In the genomic region with DNA sequence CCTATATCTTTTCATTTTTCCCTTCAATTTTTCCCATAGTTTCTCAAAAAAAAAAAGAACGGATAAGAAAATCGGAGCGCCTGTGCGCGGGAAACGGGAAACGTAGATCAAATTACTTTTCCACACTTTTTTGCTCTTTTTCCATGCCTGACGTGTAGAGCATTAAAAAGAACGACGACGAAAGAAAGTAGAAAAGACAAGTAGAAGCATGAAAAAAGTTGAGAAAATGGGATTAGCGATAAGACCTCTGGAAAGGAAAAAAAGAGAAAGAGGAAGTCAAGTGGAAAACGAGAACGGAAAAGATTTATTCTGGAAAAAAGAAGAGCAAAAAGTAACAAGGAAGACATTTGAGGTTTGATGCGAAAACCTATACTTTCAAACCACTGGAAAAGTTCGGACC, we compare ENCODE assay signal across 5 worm cellular contexts.
TF ChIP-seq lines count a peak whose summit lies in the region.

No protein-coding gene starts in this region.

TF ChIP-seq in whole organism, L1 larva, 84 proteins besides CTCF, POLR2A, EP300 and RAD21:
- TF ChIP-seq efl-1 (optimal IDR thresholded peaks at IDR 0.05; lab: Kevin White, UChicago) (no peak), efl-1 (GFP tag; optimal IDR thresholded peaks at IDR 0.05 in 1 of 2; lab: Kevin White, UChicago) (no peak), unc-98 (GFP tag; IDR thresholded peaks at IDR 0.05; lab: Robert Waterston, UW) (no peak), fkh-10 (GFP tag; optimal IDR thresholded peaks at IDR 0.05; lab: Kevin White, UChicago) (peak; percentile 92), lin-14 (GFP tag; optimal IDR thresholded peaks at IDR 0.05; lab: Kevin White, UChicago) (peak; percentile 19), hpl-2 (GFP tag; optimal IDR thresholded peaks at IDR 0.05; lab: Kevin White, UChicago) (no peak)

TF ChIP-seq in whole organism, L2 larva, 48 proteins besides CTCF, POLR2A, EP300 and RAD21:
- TF ChIP-seq unc-55 (GFP tag; optimal IDR thresholded peaks at IDR 0.05; lab: Kevin White, UChicago) = peak; percentile 32
- no peak for TF ChIP-seq gmeb-1 (tag; optimal IDR thresholded peaks at IDR 0.05; lab: Kevin White, UChicago)
- TF ChIP-seq elt-3 (tag; optimal IDR thresholded peaks at IDR 0.05; lab: Kevin White, UChicago) = no peak
- TF ChIP-seq ztf-1 (GFP tag; conservative IDR thresholded peaks at IDR 0.05; lab: Robert Waterston, UW) = no peak
- no peak for TF ChIP-seq nhr-11 (tag; optimal IDR thresholded peaks at IDR 0.05; lab: Kevin White, UChicago)
- no peak for TF ChIP-seq alr-1 (tag; optimal IDR thresholded peaks at IDR 0.05; lab: Kevin White, UChicago)
- no peak for TF ChIP-seq aly-2 (tag; optimal IDR thresholded peaks at IDR 0.05; lab: Kevin White, UChicago)
- TF ChIP-seq ceh-82 (tag; optimal IDR thresholded peaks at IDR 0.05; lab: Kevin White, UChicago) = no peak
- TF ChIP-seq sma-9 (GFP tag; optimal IDR thresholded peaks at IDR 0.05; lab: Kevin White, UChicago) = no peak
- no peak for TF ChIP-seq sma-9 (tag; optimal IDR thresholded peaks at IDR 0.05; lab: Kevin White, UChicago)
- no peak for TF ChIP-seq R02D3.7 (tag; optimal IDR thresholded peaks at IDR 0.05; lab: Kevin White, UChicago)
- TF ChIP-seq sma-3 (GFP tag; optimal IDR thresholded peaks at IDR 0.05; lab: Kevin White, UChicago) = no peak
- no peak for TF ChIP-seq skn-1 (tag; optimal IDR thresholded peaks at IDR 0.05; lab: Kevin White, UChicago)
- no peak for TF ChIP-seq fos-1 (tag; optimal IDR thresholded peaks at IDR 0.05; lab: Kevin White, UChicago)
- no peak for TF ChIP-seq dmd-4 (tag; optimal IDR thresholded peaks at IDR 0.05; lab: Kevin White, UChicago)
- TF ChIP-seq lin-11 (tag; optimal IDR thresholded peaks at IDR 0.05; lab: Kevin White, UChicago) = no peak
- TF ChIP-seq elt-1 (tag; optimal IDR thresholded peaks at IDR 0.05; lab: Kevin White, UChicago) = no peak
- TF ChIP-seq lsy-2 (tag; optimal IDR thresholded peaks at IDR 0.05; lab: Kevin White, UChicago) = peak in 1 of 2 experiments; percentile 2
- no peak for TF ChIP-seq nhr-77 (tag; optimal IDR thresholded peaks at IDR 0.05; lab: Kevin White, UChicago)

TF ChIP-seq in whole organism, L3 larva, 47 proteins besides CTCF, POLR2A, EP300 and RAD21:
- TF ChIP-seq zag-1 (tag; optimal IDR thresholded peaks at IDR 0.05; lab: Kevin White, UChicago) = no peak
- TF ChIP-seq fkh-10 (GFP tag; optimal IDR thresholded peaks at IDR 0.05; lab: Kevin White, UChicago) = peak; percentile 90

TF ChIP-seq in whole organism, L4 larva, 104 proteins besides CTCF, POLR2A, EP300 and RAD21:
- TF ChIP-seq Y105C5A.15 (GFP tag; IDR thresholded peaks at IDR 0.05; lab: Robert Waterston, UW) (no peak), lin-13 (GFP tag; optimal IDR thresholded peaks at IDR 0.05; lab: Kevin White, UChicago) (no peak), madf-5 (GFP tag; IDR thresholded peaks at IDR 0.05; lab: Robert Waterston, UW) (no peak), ceh-32 (tag; optimal IDR thresholded peaks at IDR 0.05; lab: Kevin White, UChicago; ENCODE audit: poor library complexity) (no peak), ces-1 (GFP tag; optimal IDR thresholded peaks at IDR 0.05; lab: Kevin White, UChicago) (peak; percentile 64), fkh-10 (GFP tag; optimal IDR thresholded peaks at IDR 0.05; lab: Kevin White, UChicago) (peak; percentile 83), unc-130 (GFP tag; optimal IDR thresholded peaks at IDR 0.05; lab: Kevin White, UChicago) (no peak), lin-15B (tag; optimal IDR thresholded peaks at IDR 0.05; lab: Kevin White, UChicago) (no peak), mes-2 (tag; optimal IDR thresholded peaks at IDR 0.05; lab: Kevin White, UChicago; ENCODE audit: poor library complexity, severe bottlenecking) (no peak), ama-1 (optimal IDR thresholded peaks at IDR 0.05; lab: Kevin White, UChicago) (no peak), hlh-11 (tag; optimal IDR thresholded peaks at IDR 0.05; lab: Kevin White, UChicago) (no peak), R02D3.7 (tag; optimal IDR thresholded peaks at IDR 0.05; lab: Kevin White, UChicago) (no peak), dmd-9 (GFP tag; IDR thresholded peaks at IDR 0.05; lab: Robert Waterston, UW) (no peak), hif-1 (tag; optimal IDR thresholded peaks at IDR 0.05; lab: Kevin White, UChicago) (no peak), ceh-28 (tag; optimal IDR thresholded peaks at IDR 0.05; lab: Kevin White, UChicago) (no peak), lsy-2 (tag; optimal IDR thresholded peaks at IDR 0.05; lab: Kevin White, UChicago) (peak in 1 of 2 experiments; percentile 1), unc-39 (tag; optimal IDR thresholded peaks at IDR 0.05; lab: Kevin White, UChicago) (no peak), ctbp-1 (GFP tag; IDR thresholded peaks at IDR 0.05; lab: Robert Waterston, UW) (0 out of 2 replicates have a peak, but pooled peaks have one; percentile 20), pqm-1 (tag; optimal IDR thresholded peaks at IDR 0.05; lab: Kevin White, UChicago) (no peak)
TF ChIP-seq in whole organism, L4 larva: peak in this region for 4.

TF ChIP-seq in whole organism, young adult, 124 proteins besides CTCF, POLR2A, EP300 and RAD21:
- TF ChIP-seq cebp-1 (GFP tag; IDR thresholded peaks at IDR 0.05; lab: Robert Waterston, UW) = no peak
- TF ChIP-seq cebp-1 (tag; optimal IDR thresholded peaks at IDR 0.05; lab: Kevin White, UChicago) = no peak
- peak; percentile 34 for TF ChIP-seq efl-1 (GFP tag; optimal IDR thresholded peaks at IDR 0.05; lab: Kevin White, UChicago)
- TF ChIP-seq lir-1 (GFP tag; conservative IDR thresholded peaks at IDR 0.05; lab: Robert Waterston, UW) = no peak
TF ChIP-seq in whole organism, young adult: peak in this region for 1.
